Fruit fly (Drosophila melanogaster): ENCODE results near the gene jumu.

jumu gene

dm6 chr3R:10353932-10354703, 4.1 kb downstream of the jumu start (continued):
- TF ChIP-seq B-H2 (GFP tag; optimal IDR thresholded peaks at IDR 0.05) = no peak
- TF ChIP-seq grau (tag; optimal IDR thresholded peaks at IDR 0.05) = peak; percentile 99
- TF ChIP-seq kni (GFP tag; optimal IDR thresholded peaks at IDR 0.05) = peak; percentile 22
- no peak for TF ChIP-seq CG3281 (GFP tag; optimal IDR thresholded peaks at IDR 0.05)
- peak; percentile 63 for TF ChIP-seq CG14710 (tag; optimal IDR thresholded peaks at IDR 0.05)
- no peak for TF ChIP-seq CG11695 (GFP tag; IDR thresholded peaks at IDR 0.05)
- TF ChIP-seq pzg (GFP tag; optimal IDR thresholded peaks at IDR 0.05) = no peak
- TF ChIP-seq CG2199 (GFP tag; IDR thresholded peaks at IDR 0.05) = no peak
- no peak for TF ChIP-seq sc (optimal IDR thresholded peaks at IDR 0.05)
- peak; percentile 45 for TF ChIP-seq sc (GFP tag; optimal IDR thresholded peaks at IDR 0.05)
- no peak for TF ChIP-seq Aef1 (GFP tag; IDR thresholded peaks at IDR 0.05)
- no peak for TF ChIP-seq CG17328 (GFP tag; IDR thresholded peaks at IDR 0.05)
- TF ChIP-seq Nf-YA (GFP tag; IDR thresholded peaks at IDR 0.05) = no peak
- TF ChIP-seq salm (tag; optimal IDR thresholded peaks at IDR 0.05) = no peak
- TF ChIP-seq CG2116 (GFP tag; optimal IDR thresholded peaks at IDR 0.05) = no peak
- TF ChIP-seq NFAT (GFP tag; IDR thresholded peaks at IDR 0.05) = no peak
- TF ChIP-seq CG10654 (GFP tag; optimal IDR thresholded peaks at IDR 0.05) = no peak
- peak in 1 of 2 experiments; percentile 21 for TF ChIP-seq chif (GFP tag; optimal IDR thresholded peaks at IDR 0.05)
- peak; percentile 2 for TF ChIP-seq cg (GFP tag; optimal IDR thresholded peaks at IDR 0.05)
- TF ChIP-seq cato (GFP tag; optimal IDR thresholded peaks at IDR 0.05; ENCODE audit: borderline replicate concordance) = no peak
- TF ChIP-seq CG6254 (GFP tag; optimal IDR thresholded peaks at IDR 0.05) = peak; percentile 18
- no peak for TF ChIP-seq D (optimal IDR thresholded peaks at IDR 0.05)
- no peak for TF ChIP-seq D (GFP tag; optimal IDR thresholded peaks at IDR 0.05)
- peak; percentile 58 for TF ChIP-seq Kr (GFP tag; optimal IDR thresholded peaks at IDR 0.05)
- TF ChIP-seq CG9817 (tag; optimal IDR thresholded peaks at IDR 0.05) = no peak
- no peak for TF ChIP-seq Atf3 (GFP tag; optimal IDR thresholded peaks at IDR 0.05)
- no peak for TF ChIP-seq Antp (GFP tag; optimal IDR thresholded peaks at IDR 0.05)
- peak; percentile 3 for TF ChIP-seq lilli (GFP tag; optimal IDR thresholded peaks at IDR 0.05)
- peak; percentile 41 for TF ChIP-seq CG7839 (tag; optimal IDR thresholded peaks at IDR 0.05)
- peak; percentile 41 for TF ChIP-seq CG10431 (GFP tag; optimal IDR thresholded peaks at IDR 0.05)
- TF ChIP-seq CG7963 (GFP tag; IDR thresholded peaks at IDR 0.05; ENCODE audit: partially characterized antibody) = no peak
- no peak for TF ChIP-seq odd (GFP tag; optimal IDR thresholded peaks at IDR 0.05)
- no peak for TF ChIP-seq ssp (GFP tag; IDR thresholded peaks at IDR 0.05)
- no peak for TF ChIP-seq kah (GFP tag; optimal IDR thresholded peaks at IDR 0.05)
- no peak for TF ChIP-seq bab2 (GFP tag; optimal IDR thresholded peaks at IDR 0.05)
- no peak for TF ChIP-seq CG34376 (GFP tag; optimal IDR thresholded peaks at IDR 0.05)
- no peak for TF ChIP-seq Adf1 (GFP tag; IDR thresholded peaks at IDR 0.05)
- no peak for TF ChIP-seq CG4282 (GFP tag; optimal IDR thresholded peaks at IDR 0.05)
- no peak for TF ChIP-seq Dll (GFP tag; IDR thresholded peaks at IDR 0.05; ENCODE audit: partially characterized antibody)
- TF ChIP-seq CG10959 (GFP tag; IDR thresholded peaks at IDR 0.05) = no peak
- TF ChIP-seq fd96Cb (tag; optimal IDR thresholded peaks at IDR 0.05) = peak; percentile 45
- TF ChIP-seq tx (GFP tag; optimal IDR thresholded peaks at IDR 0.05) = no peak
- TF ChIP-seq Dp (GFP tag; optimal IDR thresholded peaks at IDR 0.05) = no peak
- peak in 1 of 3 experiments; percentile 78 for TF ChIP-seq lola (GFP tag; optimal IDR thresholded peaks at IDR 0.05)
- peak; percentile 17 for TF ChIP-seq CG1233 (GFP tag; optimal IDR thresholded peaks at IDR 0.05)
- no peak for TF ChIP-seq CG15601 (tag; optimal IDR thresholded peaks at IDR 0.05)
- TF ChIP-seq onecut (GFP tag; IDR thresholded peaks at IDR 0.05) = peak; percentile 50
- no peak for TF ChIP-seq CG33213 (GFP tag; optimal IDR thresholded peaks at IDR 0.05)
- TF ChIP-seq CG8765 (GFP tag; IDR thresholded peaks at IDR 0.05) = no peak
- no peak for TF ChIP-seq CG11247 (GFP tag; IDR thresholded peaks at IDR 0.05)
